Fruit fly (Drosophila melanogaster) whole organism, wandering third instar larva: ENCODE data around the gene CG7512.
A peak's percentile ranks its signal among the peaks of the same experiment; 100 is the strongest.

Experiments
- Abd-B ChIP-seq: fragments of >200 bp; optimal IDR thresholded peaks from 2 replicates; lab custom pipeline; 2017; ENCODE audit warnings: missing biosample characterization, missing genetic modification characterization
- CG32264 ChIP-seq: fragments of 200-800 bp; sonication (Bioruptor generic); optimal IDR thresholded peaks from 2 replicates; lab custom pipeline; 2016; ENCODE audit warnings: missing biosample characterization, missing genetic modification characterization
- CG9705 ChIP-seq: fragments of 200-800 bp; sonication (Bioruptor generic); optimal IDR thresholded peaks from 2 replicates; lab custom pipeline; 2018; ENCODE audit warnings: missing biosample characterization, mild to moderate bottlenecking, missing genetic modification characterization
- CrebA ChIP-seq: fragments of 200-800 bp; sonication (Bioruptor generic); optimal IDR thresholded peaks from 2 replicates; lab custom pipeline; 2016; ENCODE audit warnings: missing biosample characterization, mild to moderate bottlenecking, missing genetic modification characterization, borderline replicate concordance
- Dfd ChIP-seq: fragments of >200 bp; optimal IDR thresholded peaks from 2 replicates; lab custom pipeline; 2017; ENCODE audit warnings: missing biosample characterization, missing genetic modification characterization
- GATAd ChIP-seq: sonication (Bioruptor generic); optimal IDR thresholded peaks from 2 replicates; lab custom pipeline; 2016; ENCODE audit warnings: missing biosample characterization, missing genetic modification characterization
- HLH106 ChIP-seq: fragments of 200-800 bp; optimal IDR thresholded peaks from 3 replicates; lab custom pipeline; 2019; ENCODE audit warnings: missing biosample characterization, mild to moderate bottlenecking, missing genetic modification characterization, moderate library complexity
- Hnf4 ChIP-seq: fragments of 200-800 bp; sonication (Bioruptor generic); optimal IDR thresholded peaks from 2 replicates; lab custom pipeline; 2016; ENCODE audit warnings: missing biosample characterization, mild to moderate bottlenecking, missing genetic modification characterization
- Hr83 ChIP-seq: fragments of 200-300 bp; sonication (Bioruptor generic); optimal IDR thresholded peaks from 2 replicates; lab custom pipeline; 2016; ENCODE audit warnings: missing biosample characterization, mild to moderate bottlenecking, missing genetic modification characterization, moderate library complexity; ENCODE audit not compliant: poor library complexity, severe bottlenecking
- Jra ChIP-seq: sonication (Bioruptor generic); optimal IDR thresholded peaks from 2 replicates; lab custom pipeline; 2016; ENCODE audit warnings: missing biosample characterization, missing genetic modification characterization
- Mio ChIP-seq: sonication (Bioruptor generic); optimal IDR thresholded peaks from 2 replicates; lab custom pipeline; 2016; ENCODE audit warnings: missing biosample characterization, missing genetic modification characterization
- Myc ChIP-seq: fragments of >200 bp; optimal IDR thresholded peaks from 2 replicates; lab custom pipeline; 2017
- N ChIP-seq: fragments of >200 bp; optimal IDR thresholded peaks from 2 replicates; lab custom pipeline; 2018; ENCODE audit warnings: missing biosample characterization, missing external identifiers, missing genetic modification characterization
- OdsH ChIP-seq: fragments of 200-800 bp; sonication (Bioruptor generic); optimal IDR thresholded peaks from 2 replicates; lab custom pipeline; 2016; ENCODE audit warnings: missing biosample characterization, mild to moderate bottlenecking, missing genetic modification characterization
- Rel ChIP-seq, 2 experiments: fragments of 200-800 bp; sonication (Bioruptor generic) in 1 of 2; optimal IDR thresholded peaks; 2 replicates in 1 of 2; 3 replicates in 1 of 2; lab custom pipeline; 2016 to 2019; ENCODE audit warnings: mild to moderate bottlenecking in 2 of 2, missing biosample characterization in 2 of 2, missing genetic modification characterization in 2 of 2, moderate library complexity in 1 of 2
- Sp1 ChIP-seq: fragments of 200-800 bp; sonication (Bioruptor generic); optimal IDR thresholded peaks from 3 replicates; lab custom pipeline; 2019; ENCODE audit warnings: missing biosample characterization, mild to moderate bottlenecking, missing genetic modification characterization, moderate library complexity
- Vsx2 ChIP-seq: fragments of 200-300, 225-300 bp; sonication (Bioruptor generic); optimal IDR thresholded peaks from 2 replicates; lab custom pipeline; 2018; ENCODE audit warnings: missing biosample characterization, missing genetic modification characterization; ENCODE audit not compliant: partially characterized antibody
- br ChIP-seq: fragments of 200-800 bp; sonication (Bioruptor generic); optimal IDR thresholded peaks from 2 replicates; lab custom pipeline; 2016; ENCODE audit warnings: missing biosample characterization, missing genetic modification characterization
- brk ChIP-seq: fragments of 200-800 bp; sonication (Bioruptor generic); optimal IDR thresholded peaks from 2 replicates; lab custom pipeline; 2016; ENCODE audit warnings: missing biosample characterization, mild to moderate bottlenecking, missing genetic modification characterization
- dl ChIP-seq, 2 experiments: fragments of 175-275, 200-275 bp in 1 of 2; fragments of 200-275 bp in 1 of 2; sonication (Bioruptor generic); optimal IDR thresholded peaks; lab custom pipeline; 2018; ENCODE audit warnings: mild to moderate bottlenecking in 2 of 2, missing biosample characterization in 2 of 2, missing genetic modification characterization in 2 of 2, moderate library complexity in 2 of 2; ENCODE audit not compliant: partially characterized antibody in 2 of 2, insufficient read depth in 1 of 2
- dmrt93B ChIP-seq: fragments of 200-800 bp; sonication (Bioruptor generic); optimal IDR thresholded peaks from 2 replicates; lab custom pipeline; 2018; ENCODE audit warnings: missing biosample characterization, mild to moderate bottlenecking, missing genetic modification characterization
- dsf ChIP-seq: sonication (Bioruptor generic); optimal IDR thresholded peaks from 2 replicates; lab custom pipeline; 2016; ENCODE audit warnings: missing biosample characterization, missing genetic modification characterization, borderline replicate concordance
- ey ChIP-seq: fragments of 200-800 bp; sonication (Bioruptor generic); optimal IDR thresholded peaks from 2 replicates; lab custom pipeline; 2016; ENCODE audit warnings: missing biosample characterization, missing genetic modification characterization
- foxo ChIP-seq, 2 experiments: fragments of 200-800 bp; sonication (Bioruptor generic); optimal IDR thresholded peaks; 2 replicates in 1 of 2; 3 replicates in 1 of 2; lab custom pipeline; 2016 to 2017; ENCODE audit warnings: missing biosample characterization in 2 of 2, missing genetic modification characterization in 2 of 2
- fru ChIP-seq: fragments of 200-800 bp; sonication (Bioruptor generic); optimal IDR thresholded peaks from 3 replicates; lab custom pipeline; 2016; ENCODE audit warnings: missing biosample characterization, mild to moderate bottlenecking, missing genetic modification characterization
- h ChIP-seq: fragments of 200-800 bp; sonication (Bioruptor generic); optimal IDR thresholded peaks from 3 replicates; lab custom pipeline; 2016; ENCODE audit warnings: missing biosample characterization, mild to moderate bottlenecking, missing genetic modification characterization
- jim ChIP-seq: fragments of 175-275, 200-325 bp; sonication (Bioruptor generic); optimal IDR thresholded peaks from 2 replicates; lab custom pipeline; 2016; ENCODE audit warnings: missing biosample characterization, mild to moderate bottlenecking, missing genetic modification characterization
- lola ChIP-seq: fragments of >200 bp; optimal IDR thresholded peaks from 2 replicates; lab custom pipeline; 2017; ENCODE audit warnings: missing biosample characterization, missing genetic modification characterization
- psq ChIP-seq: fragments of 200-800 bp; sonication (Bioruptor generic); optimal IDR thresholded peaks from 3 replicates; lab custom pipeline; 2017; ENCODE audit warnings: missing biosample characterization, mild to moderate bottlenecking, missing genetic modification characterization, moderate library complexity
- rgr ChIP-seq: fragments of 200-800 bp; sonication (Bioruptor generic); optimal IDR thresholded peaks from 3 replicates; lab custom pipeline; 2016; ENCODE audit warnings: missing biosample characterization, mild to moderate bottlenecking, missing genetic modification characterization
- sage ChIP-seq: fragments of 200-800 bp; sonication (Bioruptor generic); optimal IDR thresholded peaks from 2 replicates; lab custom pipeline; 2016; ENCODE audit warnings: missing biosample characterization, mild to moderate bottlenecking, missing genetic modification characterization
- sv ChIP-seq: fragments of 200-800 bp; sonication (Bioruptor generic); optimal IDR thresholded peaks from 3 replicates; lab custom pipeline; 2016; ENCODE audit warnings: missing biosample characterization, missing genetic modification characterization
- tai ChIP-seq: sonication (Bioruptor generic); optimal IDR thresholded peaks from 2 replicates; lab custom pipeline; 2016; ENCODE audit warnings: missing biosample characterization, missing genetic modification characterization
- usp ChIP-seq: fragments of >200 bp; optimal IDR thresholded peaks from 2 replicates; lab custom pipeline; 2017; ENCODE audit warnings: missing biosample characterization, missing genetic modification characterization
- woc ChIP-seq: sonication (Bioruptor generic); optimal IDR thresholded peaks from 2 replicates; lab custom pipeline; 2016; ENCODE audit warnings: missing biosample characterization, mild to moderate bottlenecking, missing genetic modification characterization

Gene CG7512

DNA sequence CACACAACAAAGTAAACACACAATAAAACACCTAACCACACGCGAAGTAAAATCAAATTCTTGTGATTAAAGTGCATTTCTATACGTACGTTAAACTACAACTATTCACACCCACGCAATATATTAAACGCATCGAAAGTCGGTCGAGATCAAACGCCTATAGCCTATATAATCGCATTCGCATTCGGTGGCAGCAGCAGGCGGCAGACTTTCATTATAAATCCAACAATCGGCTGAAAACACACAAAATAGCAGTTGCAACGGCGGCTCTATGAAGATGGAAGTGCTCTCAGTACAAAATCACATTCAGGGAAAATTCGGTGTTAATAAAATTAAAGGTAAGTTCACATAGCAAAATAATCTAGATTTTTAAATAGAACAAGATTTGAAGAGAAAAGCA lies 25.2 kb upstream of the CG7512 start:
- TF ChIP-seq lola (GFP tag; lab: Kevin White, UChicago): no peak
- TF ChIP-seq sv (GFP tag; lab: Kevin White, UChicago): no peak
- no peak for TF ChIP-seq fru (GFP tag; lab: Kevin White, UChicago)
- no peak for TF ChIP-seq ey (GFP tag; lab: Kevin White, UChicago)
- no peak for TF ChIP-seq dl (GFP tag; optimal IDR thresholded peaks at IDR 0.05; lab: Kevin White, UChicago; ENCODE audit: insufficient read depth in 1 of 2, partially characterized antibody in 2 of 2)
- TF ChIP-seq Dfd: no peak
- TF ChIP-seq OdsH (GFP tag; lab: Kevin White, UChicago): no peak
- no peak for TF ChIP-seq sage (GFP tag; lab: Kevin White, UChicago)
- no peak for TF ChIP-seq CrebA (GFP tag; lab: Kevin White, UChicago)
- no peak for TF ChIP-seq jim (GFP tag; lab: Kevin White, UChicago)
- TF ChIP-seq br: no peak
- no peak for TF ChIP-seq CG9705
- TF ChIP-seq, all 38 proteins: peak for 0

- TF ChIP-seq N (GFP tag; lab: Kevin White, UChicago): no peak
- no peak for TF ChIP-seq Dfd
- no peak for TF ChIP-seq CrebA (GFP tag; lab: Kevin White, UChicago)
- TF ChIP-seq usp (GFP tag; lab: Kevin White, UChicago): no peak
- TF ChIP-seq dmrt93B (GFP tag; lab: Kevin White, UChicago): no peak
- no peak for TF ChIP-seq brk (GFP tag; lab: Kevin White, UChicago)
- no peak for TF ChIP-seq OdsH (GFP tag; lab: Kevin White, UChicago)
- no peak for TF ChIP-seq Rel (GFP tag; optimal IDR thresholded peaks at IDR 0.05; lab: Kevin White, UChicago)
- TF ChIP-seq Rel (tag; optimal IDR thresholded peaks at IDR 0.05; lab: Kevin White, UChicago): no peak
- no peak for TF ChIP-seq sage (GFP tag; lab: Kevin White, UChicago)
- no peak for TF ChIP-seq woc (GFP tag; lab: Kevin White, UChicago)
These were observed 24.0 kb upstream of the CG7512 start for dm6 chr3L:11489489-11489888.

DNA sequence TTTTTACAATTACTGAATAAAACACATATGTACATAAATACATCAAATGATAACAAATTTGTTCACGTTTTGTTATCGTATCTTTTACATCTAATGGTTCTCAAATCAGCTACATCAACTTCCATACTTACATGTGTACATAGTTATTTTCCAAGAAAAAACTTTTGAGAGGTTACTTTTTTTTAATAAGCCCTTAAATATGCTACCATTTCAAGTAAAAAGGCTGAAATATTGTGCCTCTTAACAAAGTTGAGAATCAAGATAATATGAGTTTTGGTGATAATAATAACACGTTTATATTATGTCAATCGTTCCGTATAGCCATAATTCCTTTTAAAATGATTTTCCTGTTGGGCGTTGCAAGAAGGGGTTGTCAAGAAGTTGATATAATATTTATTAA lies 23.0 kb upstream of the CG7512 start:
- TF ChIP-seq HLH106 (tag; lab: Kevin White, UChicago): no peak
- TF ChIP-seq Mio: no peak
- TF ChIP-seq Jra (GFP tag; lab: Kevin White, UChicago): no peak
- TF ChIP-seq tai (GFP tag; lab: Kevin White, UChicago): peak; percentile 11
- no peak for TF ChIP-seq usp (GFP tag; lab: Kevin White, UChicago)
- TF ChIP-seq ey (GFP tag; lab: Kevin White, UChicago): no peak

- TF ChIP-seq fru (GFP tag; lab: Kevin White, UChicago) (peak; percentile 94), CG32264 (GFP tag; lab: Kevin White, UChicago) (peak; percentile 75), Vsx2 (no peak), Abd-B (no peak), CG9705 (peak; percentile 73), Rel (GFP tag; optimal IDR thresholded peaks at IDR 0.05; lab: Kevin White, UChicago) (no peak), Rel (tag; optimal IDR thresholded peaks at IDR 0.05; lab: Kevin White, UChicago) (peak; percentile 73), woc (GFP tag; lab: Kevin White, UChicago) (peak; percentile 76), Sp1 (GFP tag; lab: Kevin White, UChicago) (peak; percentile 85), Hr83 (GFP tag; lab: Kevin White, UChicago) (peak; percentile 45), Myc (lab: Kevin White, UChicago) (no peak), HLH106 (tag; lab: Kevin White, UChicago) (peak; percentile 92), Dfd (no peak), rgr (GFP tag; lab: Kevin White, UChicago) (peak; percentile 94), foxo (GFP tag; optimal IDR thresholded peaks at IDR 0.05; lab: Kevin White, UChicago) (peak in 1 of 2 experiments; percentile 94), CrebA (GFP tag; lab: Kevin White, UChicago) (peak; percentile 18), psq (GFP tag; lab: Kevin White, UChicago) (peak; percentile 80), Mio (peak; percentile 13), dmrt93B (GFP tag; lab: Kevin White, UChicago) (peak; percentile 71), dsf (GFP tag; lab: Kevin White, UChicago) (no peak), h (GFP tag; lab: Kevin White, UChicago) (peak; percentile 95), Jra (GFP tag; lab: Kevin White, UChicago) (peak; percentile 64), br (peak; percentile 89), sage (GFP tag; lab: Kevin White, UChicago) (peak; percentile 38), brk (GFP tag; lab: Kevin White, UChicago) (peak; percentile 83), Hnf4 (peak; percentile 93), OdsH (GFP tag; lab: Kevin White, UChicago) (peak; percentile 92), ey (GFP tag; lab: Kevin White, UChicago) (peak; percentile 93), GATAd (no peak), tai (GFP tag; lab: Kevin White, UChicago) (peak; percentile 78)
These were observed 22.2 kb upstream of the CG7512 start for dm6 chr3L:11491222-11491873.
